Worm (Caenorhabditis elegans): ENCODE data around the gene T14G10.8.
A peak's percentile ranks its signal among the peaks of the same experiment; 100 is the strongest.

T14G10.8 gene

ce11 chrIV:10180133-10180749, 33.5 kb upstream of the T14G10.8 start, which contains the start of gene gta-1:
Gene gta-1 (plus strand): TSS chrIV:10180660.
- no peak for TF ChIP-seq ets-4 (tag; optimal IDR thresholded peaks at IDR 0.05)
- no peak for TF ChIP-seq ref-2 (tag; optimal IDR thresholded peaks at IDR 0.05)
- no peak for TF ChIP-seq nhr-232 (tag; optimal IDR thresholded peaks at IDR 0.05)
- no peak for TF ChIP-seq lim-6 (tag; optimal IDR thresholded peaks at IDR 0.05)
- no peak for TF ChIP-seq ama-1 (optimal IDR thresholded peaks at IDR 0.05)
- no peak for TF ChIP-seq madf-2 (tag; optimal IDR thresholded peaks at IDR 0.05)
- peak; percentile 83 for TF ChIP-seq hlh-30 (tag; optimal IDR thresholded peaks at IDR 0.05; ENCODE audit: insufficient read depth)
- no peak for TF ChIP-seq T23F11.4 (GFP tag; optimal IDR thresholded peaks at IDR 0.05)
- peak; percentile 70 for TF ChIP-seq unc-55 (GFP tag; optimal IDR thresholded peaks at IDR 0.05)

ce11 chrIV:10177779-10178178, 31.0 kb upstream of the T14G10.8 start, which contains the start of gene mspn-1:
Gene mspn-1 (plus strand): TSS chrIV:10177968.
- TF ChIP-seq pat-9 (tag; optimal IDR thresholded peaks at IDR 0.05) (no peak), ceh-14 (tag; optimal IDR thresholded peaks at IDR 0.05) (no peak), lim-6 (tag; optimal IDR thresholded peaks at IDR 0.05) (no peak), mec-3 (tag; optimal IDR thresholded peaks at IDR 0.05; ENCODE audit: borderline replicate concordance) (no peak), sox-4 (tag; optimal IDR thresholded peaks at IDR 0.05) (no peak), hlh-30 (tag; optimal IDR thresholded peaks at IDR 0.05; ENCODE audit: insufficient read depth) (no peak), C08G9.2 (tag; optimal IDR thresholded peaks at IDR 0.05) (no peak), tbx-2 (tag; optimal IDR thresholded peaks at IDR 0.05) (no peak), dve-1 (tag; optimal IDR thresholded peaks at IDR 0.05) (no peak), ceh-31 (tag; optimal IDR thresholded peaks at IDR 0.05) (no peak), ama-1 (optimal IDR thresholded peaks at IDR 0.05) (no peak), K09A11.1 (tag; optimal IDR thresholded peaks at IDR 0.05; ENCODE audit: insufficient read depth) (no peak), syd-9 (tag; optimal IDR thresholded peaks at IDR 0.05) (no peak)

ce11 chrIV:10176252-10176730, 29.5 kb upstream of the T14G10.8 start, which contains the start of gene rack-1:
Gene rack-1 (plus strand): TSS chrIV:10176680.
- no peak for TF ChIP-seq ceh-2 (tag; optimal IDR thresholded peaks at IDR 0.05)
- no peak for TF ChIP-seq unc-86 (tag; optimal IDR thresholded peaks at IDR 0.05)
- peak; percentile 11 for TF ChIP-seq ceh-31 (tag; optimal IDR thresholded peaks at IDR 0.05)
- TF ChIP-seq sox-4 (tag; optimal IDR thresholded peaks at IDR 0.05) = no peak
- TF ChIP-seq lin-11 (tag; optimal IDR thresholded peaks at IDR 0.05) = no peak
- no peak for TF ChIP-seq pag-3 (tag; optimal IDR thresholded peaks at IDR 0.05; ENCODE audit: borderline replicate concordance)
- TF ChIP-seq nfya-1 (tag; optimal IDR thresholded peaks at IDR 0.05) = peak; percentile 20
- TF ChIP-seq elt-2 (tag; optimal IDR thresholded peaks at IDR 0.05) = no peak
- TF ChIP-seq Y22D7AL.16 (tag; optimal IDR thresholded peaks at IDR 0.05) = no peak
- TF ChIP-seq unc-42 (tag; optimal IDR thresholded peaks at IDR 0.05) = peak; percentile 66
- TF ChIP-seq unc-55 (GFP tag; optimal IDR thresholded peaks at IDR 0.05) = no peak
- no peak for TF ChIP-seq C38D4.7 (GFP tag; optimal IDR thresholded peaks at IDR 0.05)
- peak; percentile 3 for TF ChIP-seq fax-1 (tag; optimal IDR thresholded peaks at IDR 0.05)

- TF ChIP-seq nfya-1 (tag; optimal IDR thresholded peaks at IDR 0.05) (peak; percentile 39), mec-3 (tag; optimal IDR thresholded peaks at IDR 0.05; ENCODE audit: borderline replicate concordance) (no peak), rnt-1 (tag; optimal IDR thresholded peaks at IDR 0.05) (peak; percentile 43), ceh-31 (tag; optimal IDR thresholded peaks at IDR 0.05) (peak; percentile 1), ama-1 (optimal IDR thresholded peaks at IDR 0.05) (no peak), C08G9.2 (tag; optimal IDR thresholded peaks at IDR 0.05) (peak; percentile 50), elt-2 (tag; optimal IDR thresholded peaks at IDR 0.05) (peak; percentile 92), syd-9 (tag; optimal IDR thresholded peaks at IDR 0.05) (peak; percentile 9), ceh-9 (tag; optimal IDR thresholded peaks at IDR 0.05) (no peak), pax-1 (tag; optimal IDR thresholded peaks at IDR 0.05) (no peak), ztf-16 (tag; optimal IDR thresholded peaks at IDR 0.05) (no peak), pqm-1 (tag; optimal IDR thresholded peaks at IDR 0.05) (peak; percentile 25), Y22D7AL.16 (tag; optimal IDR thresholded peaks at IDR 0.05) (no peak), tbx-7 (tag; optimal IDR thresholded peaks at IDR 0.05) (no peak), tbx-2 (tag; optimal IDR thresholded peaks at IDR 0.05) (peak; percentile 47), ceh-45 (GFP tag; IDR thresholded peaks at IDR 0.05) (no peak), che-1 (tag; optimal IDR thresholded peaks at IDR 0.05) (peak; percentile 27)
Observed at ce11 chrIV:10174932-10175732, 28.3 kb upstream of the T14G10.8 start.
